Worm (Caenorhabditis elegans) whole organism, L4/young adult: Measurements from ENCODE around the gene T28D9.16.

Experiments
- W03F9.2 ChIP-seq: fragments of 150-350 bp; optimal IDR thresholded peaks from 2 replicates; lab custom pipeline; 2014; ENCODE audit warnings: missing biosample characterization, missing genetic modification characterization
- dao-5 ChIP-seq: sonication (generic microtip); optimal IDR thresholded peaks from 2 replicates; lab custom pipeline; 2016; ENCODE audit warnings: missing genotype, missing genetic modification characterization, moderate library complexity, missing compliant biosample characterization
- him-1 ChIP-seq: sonication (generic microtip); optimal IDR thresholded peaks from 2 replicates; lab custom pipeline; 2016; ENCODE audit warnings: missing genotype, missing genetic modification reagents, missing genetic modification characterization, missing compliant biosample characterization

ce11 chrII:6448189-6448588, 27.3 kb upstream of the T28D9.16 start:
- no peak for TF ChIP-seq him-1 (tag; lab: Kevin White, UChicago)
- TF ChIP-seq W03F9.2: no peak
- no peak for TF ChIP-seq dao-5 (tag; lab: Kevin White, UChicago)
